Fruit fly (Drosophila melanogaster) whole organism, wandering third instar larva: ENCODE measurements around the gene fuss.

ENCODE experiments used
- CrebA ChIP-seq: fragments of 200-800 bp; sonication (Bioruptor generic); optimal IDR thresholded peaks from 2 replicates; lab custom pipeline; 2016; ENCODE audit warnings: missing biosample characterization, mild to moderate bottlenecking, missing genetic modification characterization, borderline replicate concordance
- OdsH ChIP-seq: fragments of 200-800 bp; sonication (Bioruptor generic); optimal IDR thresholded peaks from 2 replicates; lab custom pipeline; 2016; ENCODE audit warnings: missing biosample characterization, mild to moderate bottlenecking, missing genetic modification characterization
- pan ChIP-seq: fragments of >200 bp; optimal IDR thresholded peaks from 2 replicates; lab custom pipeline; 2017
- woc ChIP-seq: sonication (Bioruptor generic); optimal IDR thresholded peaks from 2 replicates; lab custom pipeline; 2016; ENCODE audit warnings: missing biosample characterization, mild to moderate bottlenecking, missing genetic modification characterization

DNA sequence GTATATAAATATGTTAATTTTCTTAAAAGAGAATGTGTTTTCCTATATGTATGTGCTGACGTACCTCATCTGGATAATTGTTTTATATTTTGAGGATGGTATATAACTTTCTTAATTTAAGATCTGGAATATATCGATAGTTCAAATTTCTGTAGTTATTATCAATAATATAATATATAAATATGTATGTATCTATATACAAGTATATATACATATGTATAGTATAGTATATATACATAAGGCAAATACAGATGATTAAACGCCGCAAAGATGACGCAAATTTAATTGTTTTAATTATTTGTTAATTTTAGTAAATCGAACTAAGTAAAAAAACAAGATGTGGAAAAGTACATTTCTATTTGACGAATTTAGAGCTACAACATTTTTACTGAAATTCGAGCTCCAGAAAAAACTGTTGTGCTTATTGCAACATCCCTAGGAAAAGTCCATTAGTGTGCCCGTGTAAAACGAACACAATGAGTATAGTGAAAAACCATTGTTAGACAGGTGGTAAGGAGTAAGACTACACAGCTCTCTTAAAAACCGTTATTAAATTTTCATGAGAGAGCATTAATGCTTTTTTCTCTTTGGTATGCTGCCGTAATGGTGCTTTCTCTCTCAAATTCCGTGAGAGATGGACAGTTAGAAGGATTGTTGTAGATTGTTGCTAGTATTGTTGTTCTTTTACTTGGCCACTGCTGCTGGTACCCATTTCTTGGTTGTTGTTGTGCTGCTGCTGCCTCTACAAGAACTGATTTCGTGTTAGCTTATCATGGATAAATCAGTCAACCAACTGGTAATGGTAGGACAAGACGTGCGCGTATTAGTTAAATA, 42.0 kb downstream of the fuss start, which contains the start of gene mGluR:
- TF ChIP-seq CrebA (GFP tag; lab: Kevin White, UChicago) (no peak), pan (lab: Kevin White, UChicago) (no peak), woc (GFP tag; lab: Kevin White, UChicago) (no peak), OdsH (GFP tag; lab: Kevin White, UChicago) (no peak)
